Fruit fly (Drosophila melanogaster) whole organism, embryonic: ENCODE measurements around the gene Glyat.

ENCODE experiments used
- Antp ChIP-seq: fragments of 200-800 bp; sonication (Bioruptor generic); optimal IDR thresholded peaks from 3 replicates; lab custom pipeline; 2016; ENCODE audit warnings: missing biosample characterization, missing genetic modification characterization
- CG10267 ChIP-seq: fragments of 200-800 bp; sonication (Bioruptor generic); optimal IDR thresholded peaks from 2 replicates; lab custom pipeline; 2018; ENCODE audit warnings: missing biosample characterization, mild to moderate bottlenecking, missing genetic modification characterization, moderate library complexity
- CG11085 ChIP-seq: fragments of 200-800 bp; sonication (Bioruptor generic); IDR thresholded peaks from 2 replicates; pipeline ENCODE4 v1.3.6; 2022; ENCODE audit warnings: missing biosample characterization, missing genetic modification characterization
- CG12155 ChIP-seq: fragments of 200-800 bp; sonication (Bioruptor generic); optimal IDR thresholded peaks from 3 replicates; lab custom pipeline; 2016; ENCODE audit warnings: missing biosample characterization, missing genetic modification characterization
- CG13287 ChIP-seq: fragments of 200-800 bp; sonication (Bioruptor generic); IDR thresholded peaks from 2 replicates; pipeline ENCODE4 v1.3.6; 2022; ENCODE audit warnings: missing biosample characterization, missing genetic modification characterization; ENCODE audit not compliant: partially characterized antibody
- CG13775 ChIP-seq: fragments of 200-800 bp; sonication (Bioruptor generic); optimal IDR thresholded peaks from 3 replicates; lab custom pipeline; 2017; ENCODE audit warnings: missing biosample characterization, mild to moderate bottlenecking, missing genetic modification characterization
- CG16813 ChIP-seq: fragments of 200-800 bp; sonication (Bioruptor generic); IDR thresholded peaks from 3 replicates; pipeline ENCODE4 v1.3.6; 2022; ENCODE audit warnings: missing biosample characterization, missing genetic modification characterization; ENCODE audit not compliant: partially characterized antibody
- CG2120 ChIP-seq: fragments of 200-800 bp; sonication (Bioruptor generic); optimal IDR thresholded peaks from 3 replicates; lab custom pipeline; 2016; ENCODE audit warnings: missing biosample characterization, missing genetic modification characterization
- CG2202 ChIP-seq: fragments of 200-800 bp; sonication (Bioruptor generic); optimal IDR thresholded peaks from 2 replicates; lab custom pipeline; 2018; ENCODE audit warnings: missing biosample characterization, mild to moderate bottlenecking, missing genetic modification characterization
- CG34224 ChIP-seq: fragments of 200-800 bp; sonication (Bioruptor generic); IDR thresholded peaks from 3 replicates; pipeline ENCODE4 v1.3.6; 2022; ENCODE audit warnings: missing biosample characterization, missing genetic modification characterization; ENCODE audit not compliant: partially characterized antibody
- CG4360 ChIP-seq: fragments of 200-800 bp; sonication (Bioruptor generic); IDR thresholded peaks from 2 replicates; pipeline ENCODE4 v1.3.6; 2022; ENCODE audit warnings: missing biosample characterization, missing genetic modification characterization
- CG9797 ChIP-seq: fragments of 200-800 bp; sonication (Bioruptor generic); optimal IDR thresholded peaks from 3 replicates; lab custom pipeline; 2018; ENCODE audit warnings: missing biosample characterization, mild to moderate bottlenecking, missing genetic modification characterization
- CG9932 ChIP-seq: fragments of 200-800 bp; sonication (Bioruptor generic); IDR thresholded peaks from 2 replicates; pipeline ENCODE4 v1.3.6; 2022; ENCODE audit warnings: missing biosample characterization, missing genetic modification characterization
- Camta ChIP-seq: fragments of 200-800 bp; sonication (Bioruptor generic); optimal IDR thresholded peaks from 2 replicates; lab custom pipeline; 2016; ENCODE audit warnings: missing biosample characterization, missing genetic modification characterization
- Dek ChIP-seq: fragments of 200-800 bp; sonication (Bioruptor generic); optimal IDR thresholded peaks from 3 replicates; lab custom pipeline; 2019; ENCODE audit warnings: missing biosample characterization, mild to moderate bottlenecking, missing genetic modification characterization, moderate library complexity
- Dll ChIP-seq: fragments of 200-800 bp; sonication (Bioruptor generic); IDR thresholded peaks from 4 replicates; pipeline ENCODE4 v1.3.6; 2022; ENCODE audit warnings: missing biosample characterization, missing genetic modification characterization; ENCODE audit not compliant: partially characterized antibody
- E2f2 ChIP-seq: fragments of 200-800 bp; sonication (Bioruptor generic); IDR thresholded peaks from 2 replicates; pipeline ENCODE4 v1.3.6; 2022; ENCODE audit warnings: missing biosample characterization, missing genetic modification characterization
- Elba2 ChIP-seq: fragments of 200-800 bp; sonication (Bioruptor generic); optimal IDR thresholded peaks from 3 replicates; lab custom pipeline; 2016; ENCODE audit warnings: missing biosample characterization, missing genetic modification characterization
- Hsf ChIP-seq: fragments of 200-800 bp; sonication (Bioruptor generic); optimal IDR thresholded peaks from 3 replicates; lab custom pipeline; 2016; ENCODE audit warnings: missing biosample characterization, missing genetic modification characterization
- MBD-R2 ChIP-seq: fragments of 200-800 bp; sonication (Bioruptor generic); IDR thresholded peaks from 2 replicates; pipeline ENCODE4 v1.3.6; 2022; ENCODE audit warnings: missing biosample characterization, missing genetic modification characterization
- MESR4 ChIP-seq: fragments of 200-800 bp; sonication (Bioruptor generic); optimal IDR thresholded peaks from 2 replicates; lab custom pipeline; 2018; ENCODE audit warnings: missing biosample characterization, mild to moderate bottlenecking, missing genetic modification characterization, moderate library complexity
- Med ChIP-seq: fragments of 200-800 bp; sonication (Bioruptor generic); peaks from one replicate; lab custom pipeline; 2016; ENCODE audit warnings: missing biosample characterization, missing genetic modification characterization, mild to moderate bottlenecking, inconsistent platforms, moderate library complexity
- Nf-YC ChIP-seq: fragments of 200-800 bp; optimal IDR thresholded peaks from 3 replicates; lab custom pipeline; 2019; ENCODE audit warnings: missing biosample characterization, mild to moderate bottlenecking, missing genetic modification characterization, moderate library complexity
- Pdp1 ChIP-seq, 2 experiments: fragments of 200-800 bp; sonication (Bioruptor generic); optimal IDR thresholded peaks; 3 replicates each; lab custom pipeline; 2016; ENCODE audit warnings: missing biosample characterization in 2 of 2, missing genetic modification characterization in 2 of 2, mild to moderate bottlenecking in 1 of 2, moderate library complexity in 1 of 2
- Scr ChIP-seq: fragments of 200-800 bp; sonication (Bioruptor generic); IDR thresholded peaks from 2 replicates; pipeline ENCODE4 v1.3.6; 2022; ENCODE audit warnings: missing biosample characterization, missing genetic modification characterization; ENCODE audit not compliant: partially characterized antibody
- Sry-δ ChIP-seq: fragments of 200-800 bp; sonication (Bioruptor generic); optimal IDR thresholded peaks from 2 replicates; lab custom pipeline; 2016; ENCODE audit warnings: missing biosample characterization, missing genetic modification characterization
- Xbp1 ChIP-seq: fragments of 200-800 bp; sonication (Bioruptor generic); optimal IDR thresholded peaks from 3 replicates; lab custom pipeline; 2016; ENCODE audit warnings: missing biosample characterization, mild to moderate bottlenecking, missing genetic modification characterization
- amos ChIP-seq: fragments of 200-800 bp; sonication (Bioruptor generic); IDR thresholded peaks from 2 replicates; pipeline ENCODE4 v1.3.6; 2022; ENCODE audit warnings: missing biosample characterization, missing genetic modification characterization; ENCODE audit not compliant: partially characterized antibody
- bab2 ChIP-seq: fragments of 200-800 bp; sonication (Bioruptor generic); optimal IDR thresholded peaks from 2 replicates; lab custom pipeline; 2016; ENCODE audit warnings: missing biosample characterization, missing genetic modification characterization
- bbx ChIP-seq: fragments of 200-800 bp; sonication (Bioruptor generic); IDR thresholded peaks from 2 replicates; pipeline ENCODE4 v1.3.6; 2022; ENCODE audit warnings: missing biosample characterization, missing genetic modification characterization; ENCODE audit not compliant: partially characterized antibody
- inv ChIP-seq: fragments of 200-800 bp; sonication (Bioruptor generic); IDR thresholded peaks from 2 replicates; pipeline ENCODE4 v1.3.6; 2022; ENCODE audit warnings: missing biosample characterization, missing genetic modification characterization; ENCODE audit not compliant: partially characterized antibody
- knrl ChIP-seq: fragments of 200-800 bp; sonication (Bioruptor generic); IDR thresholded peaks from 3 replicates; pipeline ENCODE4 v1.3.6; 2022; ENCODE audit warnings: missing biosample characterization, missing genetic modification characterization; ENCODE audit not compliant: partially characterized antibody
- nerfin-1 ChIP-seq: fragments of 200-800 bp; sonication (Bioruptor generic); optimal IDR thresholded peaks from 3 replicates; lab custom pipeline; 2019; ENCODE audit warnings: missing biosample characterization, mild to moderate bottlenecking, missing genetic modification characterization, moderate library complexity
- nerfin-2 ChIP-seq: fragments of 200-800 bp; sonication (Bioruptor generic); IDR thresholded peaks from 2 replicates; pipeline ENCODE4 v1.3.6; 2022; ENCODE audit warnings: missing biosample characterization, missing genetic modification characterization; ENCODE audit not compliant: partially characterized antibody
- pzg ChIP-seq: fragments of 200-800 bp; sonication (Bioruptor generic); optimal IDR thresholded peaks from 3 replicates; lab custom pipeline; 2018; ENCODE audit warnings: missing biosample characterization, mild to moderate bottlenecking, missing genetic modification characterization, moderate library complexity
- sd ChIP-seq: fragments of 200-800 bp; sonication (Bioruptor generic); optimal IDR thresholded peaks from 3 replicates; lab custom pipeline; 2018; ENCODE audit warnings: missing biosample characterization, mild to moderate bottlenecking, missing genetic modification characterization, moderate library complexity
- sens ChIP-seq: fragments of 200-800 bp; sonication (Bioruptor generic); peaks from one replicate; lab custom pipeline; 2016; ENCODE audit warnings: missing biosample characterization, missing genetic modification characterization
- stc ChIP-seq: fragments of 200-800 bp; sonication (Bioruptor generic); IDR thresholded peaks from 2 replicates; pipeline ENCODE4 v1.3.6; 2022; ENCODE audit warnings: missing biosample characterization, missing genetic modification characterization
- stwl ChIP-seq: fragments of 200-800 bp; sonication (Bioruptor generic); optimal IDR thresholded peaks from 3 replicates; lab custom pipeline; 2018; ENCODE audit warnings: missing biosample characterization, mild to moderate bottlenecking, missing genetic modification characterization, moderate library complexity
- tin ChIP-seq: fragments of 200-800 bp; sonication (Bioruptor generic); optimal IDR thresholded peaks from 3 replicates; lab custom pipeline; 2016; ENCODE audit warnings: missing biosample characterization, missing genetic modification characterization
- tio ChIP-seq: fragments of 200-800 bp; sonication (Bioruptor generic); optimal IDR thresholded peaks from 2 replicates; lab custom pipeline; 2017; ENCODE audit warnings: missing biosample characterization, missing genetic modification characterization, inconsistent platforms
- unc-4 ChIP-seq: fragments of 200-800 bp; sonication (Bioruptor generic); IDR thresholded peaks from 2 replicates; pipeline ENCODE4 v1.3.6; 2022; ENCODE audit warnings: missing biosample characterization, missing genetic modification characterization; ENCODE audit not compliant: partially characterized antibody
- zen2 ChIP-seq: fragments of 200-800 bp; sonication (Bioruptor generic); IDR thresholded peaks from 3 replicates; pipeline ENCODE4 v1.3.6; 2022; ENCODE audit warnings: missing biosample characterization, missing genetic modification characterization; ENCODE audit not compliant: partially characterized antibody

Glyat gene

DNA sequence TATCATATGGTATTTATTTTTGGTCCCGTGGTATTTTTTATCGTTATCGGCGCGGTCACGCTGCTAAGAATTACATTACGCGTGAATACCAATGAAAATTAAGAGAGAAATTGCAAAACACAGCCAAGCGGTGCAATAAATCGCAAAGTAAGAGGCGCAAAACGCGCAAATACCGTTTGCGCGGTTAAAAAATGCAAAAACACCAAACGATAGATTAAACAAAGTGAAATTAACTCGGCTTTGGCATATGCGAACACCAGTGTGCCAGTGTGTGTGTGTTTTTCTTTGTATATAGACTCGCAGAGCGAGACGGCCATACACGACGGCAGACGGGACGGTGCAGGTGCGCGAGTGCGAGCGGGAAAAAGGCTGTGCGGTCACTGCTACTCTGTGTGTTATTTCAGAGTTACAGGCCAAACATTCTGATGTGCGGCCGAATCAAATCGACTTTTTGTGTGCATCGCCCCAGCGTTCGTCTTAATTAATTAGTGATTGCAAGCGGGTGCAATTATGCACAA lies 20.3 kb upstream of the Glyat start, which contains the start of gene Cka (continued):
- no peak for TF ChIP-seq CG2202 (tag; lab: Kevin White, UChicago)
- no peak for TF ChIP-seq zen2 (GFP tag; lab: Robert Waterston, UW)

DNA sequence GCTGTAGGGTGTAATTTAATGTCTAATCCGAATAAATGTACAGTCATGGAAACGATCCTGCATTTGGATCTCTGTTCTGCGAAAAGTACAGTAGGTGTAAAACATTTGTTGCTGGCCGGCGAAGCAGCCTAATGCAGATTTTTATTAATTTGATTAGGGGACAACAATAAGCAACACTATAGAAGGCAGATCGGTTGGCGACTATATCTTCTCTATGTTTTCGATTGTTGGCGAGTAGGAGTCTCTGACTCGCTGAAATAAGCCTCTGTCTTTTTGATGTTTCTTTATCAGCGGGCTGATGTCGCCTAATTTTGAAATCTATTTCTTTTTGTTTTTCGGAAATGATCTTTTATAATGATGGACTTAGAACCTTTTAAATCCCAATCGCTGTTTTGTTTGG lies 19.6 kb upstream of the Glyat start:
- TF ChIP-seq knrl (GFP tag; lab: Robert Waterston, UW) (peak; percentile 17; the same call in 1 of the 3 replicates), CG12155 (GFP tag; lab: Kevin White, UChicago) (peak; percentile 95), unc-4 (peak; percentile 37), Scr (GFP tag; lab: Robert Waterston, UW) (peak; percentile 59), Sry-δ (GFP tag; lab: Kevin White, UChicago) (peak; percentile 58), Elba2 (GFP tag; lab: Kevin White, UChicago) (no peak), CG2120 (GFP tag; lab: Kevin White, UChicago) (no peak), CG13287 (GFP tag; lab: Robert Waterston, UW) (peak; percentile 40), bbx (GFP tag; lab: Robert Waterston, UW) (0 out of 2 replicates have a peak, but pooled peaks have one; percentile 20), Hsf (GFP tag; lab: Kevin White, UChicago) (no peak), CG9932 (GFP tag; lab: Robert Waterston, UW) (peak; percentile 15; the same call in 1 of the 2 replicates), Med (GFP tag; lab: Kevin White, UChicago) (peak; percentile 62), CG34224 (GFP tag; lab: Robert Waterston, UW) (0 out of 3 replicates have a peak, but pooled peaks have one; percentile 8), Dll (GFP tag; lab: Robert Waterston, UW) (peak; percentile 28; the same call in 1 of the 4 replicates), amos (peak; percentile 43; the same call in 1 of the 2 replicates), stc (GFP tag; lab: Robert Waterston, UW) (peak; percentile 34; the same call in 1 of the 2 replicates)

DNA sequence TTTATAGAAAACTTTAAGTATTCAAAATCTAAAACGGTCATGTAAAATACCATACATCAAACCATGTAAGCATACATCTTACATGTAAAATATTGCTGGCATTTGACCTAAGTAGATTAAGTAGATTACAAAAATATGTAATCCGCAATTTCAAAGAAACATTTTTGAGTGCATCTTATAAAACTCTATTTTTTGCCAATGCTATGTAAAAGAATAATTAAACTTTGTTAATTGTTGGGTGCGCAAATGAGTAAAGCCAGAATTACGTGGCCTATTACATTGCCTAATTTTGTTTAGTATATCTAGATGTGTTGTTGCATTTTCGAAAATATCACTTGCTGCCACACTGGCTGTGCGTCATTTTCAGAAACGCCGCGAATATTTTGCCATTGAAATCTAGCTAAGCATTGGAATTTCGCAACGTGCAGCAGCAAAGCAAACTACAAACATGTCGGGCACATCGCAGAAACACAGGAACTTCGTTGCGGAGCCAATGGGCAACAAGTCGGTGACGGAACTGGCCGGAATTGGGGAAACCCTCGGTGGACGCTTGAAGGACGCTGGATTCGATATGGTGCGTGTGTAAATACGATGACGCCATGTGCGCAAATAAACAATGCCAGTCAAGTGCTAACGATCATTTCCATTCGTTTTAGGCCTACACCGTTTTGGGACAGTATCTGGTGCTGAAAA lies 18.9 kb upstream of the Glyat start, which contains the start of gene baf:
Gene baf (plus strand): TSS at position 303 of the 693 bp plus-strand sequence.
- peak; percentile 81 for TF ChIP-seq sd
- no peak for TF ChIP-seq CG11085
- no peak for TF ChIP-seq Dek
- peak; percentile 52; the same call in 2 of the 3 replicates for TF ChIP-seq CG16813
- TF ChIP-seq CG10267: peak; percentile 26
- peak; percentile 4 for TF ChIP-seq Camta (GFP tag; lab: Kevin White, UChicago)
- 0 out of 2 replicates have a peak, but pooled peaks have one; percentile 35 for TF ChIP-seq inv (GFP tag; lab: Robert Waterston, UW)
- peak; percentile 61 for TF ChIP-seq pzg (GFP tag; lab: Kevin White, UChicago)
- TF ChIP-seq MESR4 (GFP tag; lab: Kevin White, UChicago): peak; percentile 71
- no peak for TF ChIP-seq tin (GFP tag; lab: Kevin White, UChicago)
- no peak for TF ChIP-seq Antp
- no peak for TF ChIP-seq CG12155 (GFP tag; lab: Kevin White, UChicago)
- TF ChIP-seq Xbp1 (GFP tag; lab: Kevin White, UChicago): peak; percentile 89
- peak; percentile 25 for TF ChIP-seq sens (GFP tag; lab: Kevin White, UChicago)
- TF ChIP-seq CG9797 (GFP tag; lab: Kevin White, UChicago): peak; percentile 73
- TF ChIP-seq CG4360 (GFP tag; lab: Robert Waterston, UW): no peak
- TF ChIP-seq bab2: no peak
- TF ChIP-seq MBD-R2 (GFP tag; lab: Robert Waterston, UW): peak; percentile 41
- peak; percentile 68 for TF ChIP-seq E2f2
- TF ChIP-seq CG13775: no peak
- no peak for TF ChIP-seq tio (GFP tag; lab: Kevin White, UChicago)
- peak in 1 of 2 experiments; percentile 78 for TF ChIP-seq Pdp1 (GFP tag; optimal IDR thresholded peaks at IDR 0.05; lab: Kevin White, UChicago)
- TF ChIP-seq stwl: peak; percentile 36
- peak; percentile 17 for TF ChIP-seq Nf-YC (tag; lab: Kevin White, UChicago)
- TF ChIP-seq Scr (GFP tag; lab: Robert Waterston, UW): 0 out of 2 replicates have a peak, but pooled peaks have one; percentile 11
- TF ChIP-seq nerfin-2 (GFP tag; lab: Robert Waterston, UW): peak; percentile 37; the same call in 1 of the 2 replicates
- peak; percentile 92 for TF ChIP-seq nerfin-1 (tag; lab: Kevin White, UChicago)
